Worm (Caenorhabditis elegans) whole organism, mixed stage, embryonic: ENCODE measurements around the gene lury-1.

ENCODE experiments used
- lin-13 ChIP-seq: fragments of 150-350 bp; optimal IDR thresholded peaks from 2 replicates; lab custom pipeline; 2014; ENCODE audit warnings: missing biosample characterization, missing genetic modification characterization
- mab-5 ChIP-seq: fragments of 150-350 bp; optimal IDR thresholded peaks from 2 replicates; lab custom pipeline; 2014; ENCODE audit warnings: missing biosample characterization, missing genetic modification characterization
- nhr-12 ChIP-seq: fragments of 150-350 bp; optimal IDR thresholded peaks from 2 replicates; lab custom pipeline; 2014; ENCODE audit warnings: missing biosample characterization, missing genetic modification characterization
- nhr-237 ChIP-seq: fragments of 150-350 bp; optimal IDR thresholded peaks from 2 replicates; lab custom pipeline; 2014; ENCODE audit warnings: missing biosample characterization, missing genetic modification characterization
- pha-4 ChIP-seq: fragments of 150-350 bp; optimal IDR thresholded peaks from 2 replicates; lab custom pipeline; 2018; ENCODE audit warnings: missing biosample characterization, missing genetic modification reagents, missing genetic modification characterization

ce11 chrIII:12202437-12202836 lies 16.2 kb downstream of the lury-1 start, which contains the start of gene osm-12:
- TF ChIP-seq lin-13 (tag; lab: Kevin White, UChicago) (no peak), pha-4 (tag; lab: Kevin White, UChicago) (no peak), mab-5 (no peak), nhr-237 (tag; lab: Kevin White, UChicago) (no peak), nhr-12 (no peak)
